Fruit fly (Drosophila melanogaster) whole organism, wandering third instar larva: ENCODE measurements around the gene COX8.

Experiments
- Abd-B ChIP-seq: fragments of >200 bp; optimal IDR thresholded peaks from 2 replicates; lab custom pipeline; 2017; ENCODE audit warnings: missing biosample characterization, missing genetic modification characterization
- CG32264 ChIP-seq: fragments of 200-800 bp; sonication (Bioruptor generic); optimal IDR thresholded peaks from 2 replicates; lab custom pipeline; 2016; ENCODE audit warnings: missing biosample characterization, missing genetic modification characterization
- CG9705 ChIP-seq: fragments of 200-800 bp; sonication (Bioruptor generic); optimal IDR thresholded peaks from 2 replicates; lab custom pipeline; 2018; ENCODE audit warnings: missing biosample characterization, mild to moderate bottlenecking, missing genetic modification characterization
- Dfd ChIP-seq: fragments of >200 bp; optimal IDR thresholded peaks from 2 replicates; lab custom pipeline; 2017; ENCODE audit warnings: missing biosample characterization, missing genetic modification characterization
- Dif ChIP-seq: fragments of 200-275, 200-300 bp; sonication (Bioruptor generic); optimal IDR thresholded peaks from 2 replicates; lab custom pipeline; 2018; ENCODE audit warnings: missing biosample characterization, missing genetic modification characterization; ENCODE audit not compliant: partially characterized antibody
- GATAd ChIP-seq: sonication (Bioruptor generic); optimal IDR thresholded peaks from 2 replicates; lab custom pipeline; 2016; ENCODE audit warnings: missing biosample characterization, missing genetic modification characterization
- HLH106 ChIP-seq: fragments of 200-800 bp; optimal IDR thresholded peaks from 3 replicates; lab custom pipeline; 2019; ENCODE audit warnings: missing biosample characterization, mild to moderate bottlenecking, missing genetic modification characterization, moderate library complexity
- Hnf4 ChIP-seq: fragments of 200-800 bp; sonication (Bioruptor generic); optimal IDR thresholded peaks from 2 replicates; lab custom pipeline; 2016; ENCODE audit warnings: missing biosample characterization, mild to moderate bottlenecking, missing genetic modification characterization
- Hr78 ChIP-seq: fragments of >200 bp; optimal IDR thresholded peaks from 2 replicates; lab custom pipeline; 2017; ENCODE audit warnings: missing biosample characterization, missing genetic modification characterization
- Hr83 ChIP-seq: fragments of 200-300 bp; sonication (Bioruptor generic); optimal IDR thresholded peaks from 2 replicates; lab custom pipeline; 2016; ENCODE audit warnings: missing biosample characterization, mild to moderate bottlenecking, missing genetic modification characterization, moderate library complexity; ENCODE audit not compliant: poor library complexity, severe bottlenecking
- Jra ChIP-seq: sonication (Bioruptor generic); optimal IDR thresholded peaks from 2 replicates; lab custom pipeline; 2016; ENCODE audit warnings: missing biosample characterization, missing genetic modification characterization
- Mio ChIP-seq: sonication (Bioruptor generic); optimal IDR thresholded peaks from 2 replicates; lab custom pipeline; 2016; ENCODE audit warnings: missing biosample characterization, missing genetic modification characterization
- Myc ChIP-seq: fragments of >200 bp; optimal IDR thresholded peaks from 2 replicates; lab custom pipeline; 2017
- N ChIP-seq: fragments of >200 bp; optimal IDR thresholded peaks from 2 replicates; lab custom pipeline; 2018; ENCODE audit warnings: missing biosample characterization, missing external identifiers, missing genetic modification characterization
- OdsH ChIP-seq: fragments of 200-800 bp; sonication (Bioruptor generic); optimal IDR thresholded peaks from 2 replicates; lab custom pipeline; 2016; ENCODE audit warnings: missing biosample characterization, mild to moderate bottlenecking, missing genetic modification characterization
- Rel ChIP-seq, 2 experiments: fragments of 200-800 bp; sonication (Bioruptor generic) in 1 of 2; optimal IDR thresholded peaks; 2 replicates in 1 of 2; 3 replicates in 1 of 2; lab custom pipeline; 2016 to 2019; ENCODE audit warnings: mild to moderate bottlenecking in 2 of 2, missing biosample characterization in 2 of 2, missing genetic modification characterization in 2 of 2, moderate library complexity in 1 of 2
- Sp1 ChIP-seq: fragments of 200-800 bp; sonication (Bioruptor generic); optimal IDR thresholded peaks from 3 replicates; lab custom pipeline; 2019; ENCODE audit warnings: missing biosample characterization, mild to moderate bottlenecking, missing genetic modification characterization, moderate library complexity
- Vsx2 ChIP-seq: fragments of 200-300, 225-300 bp; sonication (Bioruptor generic); optimal IDR thresholded peaks from 2 replicates; lab custom pipeline; 2018; ENCODE audit warnings: missing biosample characterization, missing genetic modification characterization; ENCODE audit not compliant: partially characterized antibody
- br ChIP-seq: fragments of 200-800 bp; sonication (Bioruptor generic); optimal IDR thresholded peaks from 2 replicates; lab custom pipeline; 2016; ENCODE audit warnings: missing biosample characterization, missing genetic modification characterization
- brk ChIP-seq: fragments of 200-800 bp; sonication (Bioruptor generic); optimal IDR thresholded peaks from 2 replicates; lab custom pipeline; 2016; ENCODE audit warnings: missing biosample characterization, mild to moderate bottlenecking, missing genetic modification characterization
- dl ChIP-seq, 2 experiments: fragments of 175-275, 200-275 bp in 1 of 2; fragments of 200-275 bp in 1 of 2; sonication (Bioruptor generic); optimal IDR thresholded peaks; lab custom pipeline; 2018; ENCODE audit warnings: mild to moderate bottlenecking in 2 of 2, missing biosample characterization in 2 of 2, missing genetic modification characterization in 2 of 2, moderate library complexity in 2 of 2; ENCODE audit not compliant: partially characterized antibody in 2 of 2, insufficient read depth in 1 of 2
- dmrt93B ChIP-seq: fragments of 200-800 bp; sonication (Bioruptor generic); optimal IDR thresholded peaks from 2 replicates; lab custom pipeline; 2018; ENCODE audit warnings: missing biosample characterization, mild to moderate bottlenecking, missing genetic modification characterization
- ey ChIP-seq: fragments of 200-800 bp; sonication (Bioruptor generic); optimal IDR thresholded peaks from 2 replicates; lab custom pipeline; 2016; ENCODE audit warnings: missing biosample characterization, missing genetic modification characterization
- foxo ChIP-seq, 2 experiments: fragments of 200-800 bp; sonication (Bioruptor generic); optimal IDR thresholded peaks; 2 replicates in 1 of 2; 3 replicates in 1 of 2; lab custom pipeline; 2016 to 2017; ENCODE audit warnings: missing biosample characterization in 2 of 2, missing genetic modification characterization in 2 of 2
- fru ChIP-seq: fragments of 200-800 bp; sonication (Bioruptor generic); optimal IDR thresholded peaks from 3 replicates; lab custom pipeline; 2016; ENCODE audit warnings: missing biosample characterization, mild to moderate bottlenecking, missing genetic modification characterization
- h ChIP-seq: fragments of 200-800 bp; sonication (Bioruptor generic); optimal IDR thresholded peaks from 3 replicates; lab custom pipeline; 2016; ENCODE audit warnings: missing biosample characterization, mild to moderate bottlenecking, missing genetic modification characterization
- jim ChIP-seq: fragments of 175-275, 200-325 bp; sonication (Bioruptor generic); optimal IDR thresholded peaks from 2 replicates; lab custom pipeline; 2016; ENCODE audit warnings: missing biosample characterization, mild to moderate bottlenecking, missing genetic modification characterization
- lola ChIP-seq: fragments of >200 bp; optimal IDR thresholded peaks from 2 replicates; lab custom pipeline; 2017; ENCODE audit warnings: missing biosample characterization, missing genetic modification characterization
- pan ChIP-seq: fragments of >200 bp; optimal IDR thresholded peaks from 2 replicates; lab custom pipeline; 2017
- psq ChIP-seq: fragments of 200-800 bp; sonication (Bioruptor generic); optimal IDR thresholded peaks from 3 replicates; lab custom pipeline; 2017; ENCODE audit warnings: missing biosample characterization, mild to moderate bottlenecking, missing genetic modification characterization, moderate library complexity
- rgr ChIP-seq: fragments of 200-800 bp; sonication (Bioruptor generic); optimal IDR thresholded peaks from 3 replicates; lab custom pipeline; 2016; ENCODE audit warnings: missing biosample characterization, mild to moderate bottlenecking, missing genetic modification characterization
- sv ChIP-seq: fragments of 200-800 bp; sonication (Bioruptor generic); optimal IDR thresholded peaks from 3 replicates; lab custom pipeline; 2016; ENCODE audit warnings: missing biosample characterization, missing genetic modification characterization
- usp ChIP-seq: fragments of >200 bp; optimal IDR thresholded peaks from 2 replicates; lab custom pipeline; 2017; ENCODE audit warnings: missing biosample characterization, missing genetic modification characterization
- woc ChIP-seq: sonication (Bioruptor generic); optimal IDR thresholded peaks from 2 replicates; lab custom pipeline; 2016; ENCODE audit warnings: missing biosample characterization, mild to moderate bottlenecking, missing genetic modification characterization

Gene COX8

dm6 chr3L:21507354-21507928 lies 31.8 kb downstream of the COX8 start, which contains the start of the genes Glg1 and M6 (continued):
- no peak for TF ChIP-seq Rel (GFP tag; optimal IDR thresholded peaks at IDR 0.05; lab: Kevin White, UChicago)
- TF ChIP-seq Rel (tag; optimal IDR thresholded peaks at IDR 0.05; lab: Kevin White, UChicago): no peak
- no peak for TF ChIP-seq Mio (GFP tag; lab: Kevin White, UChicago)
- peak; percentile 57 for TF ChIP-seq sv (GFP tag; lab: Kevin White, UChicago)
- TF ChIP-seq ey (GFP tag; lab: Kevin White, UChicago): peak; percentile 72
- TF ChIP-seq Sp1 (GFP tag; lab: Kevin White, UChicago): peak; percentile 57
- no peak for TF ChIP-seq Abd-B (GFP tag; lab: Kevin White, UChicago)
- TF ChIP-seq h (GFP tag; lab: Kevin White, UChicago): peak; percentile 82
- TF ChIP-seq psq (GFP tag; lab: Kevin White, UChicago): peak; percentile 59
- peak; percentile 73 for TF ChIP-seq fru (GFP tag; lab: Kevin White, UChicago)

DNA sequence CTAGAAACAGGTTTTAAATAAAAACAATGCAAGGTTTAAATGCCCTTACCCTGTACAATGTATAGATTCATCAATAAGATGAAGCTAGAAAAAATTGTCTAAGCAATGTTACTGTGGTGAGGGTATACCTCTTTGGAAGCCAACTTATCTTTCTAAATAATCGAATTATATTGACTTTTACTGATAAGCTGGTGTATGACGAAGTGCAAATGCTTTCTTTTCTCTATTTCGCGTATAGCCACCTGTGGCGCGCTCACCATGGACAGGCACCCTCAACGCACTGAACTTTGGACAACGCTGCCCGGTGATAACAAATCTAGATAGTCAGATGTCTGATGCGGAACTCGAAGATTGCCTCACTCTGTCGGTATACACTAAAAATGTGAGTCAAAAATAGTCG lies 37.3 kb downstream of the COX8 start:
- TF ChIP-seq h (GFP tag; lab: Kevin White, UChicago) (peak; percentile 30), Dfd (GFP tag; lab: Kevin White, UChicago) (no peak), foxo (GFP tag; optimal IDR thresholded peaks at IDR 0.05; lab: Kevin White, UChicago) (peak in 1 of 2 experiments; percentile 34), lola (GFP tag; lab: Kevin White, UChicago) (no peak), Hnf4 (peak; percentile 55), Abd-B (GFP tag; lab: Kevin White, UChicago) (no peak), OdsH (GFP tag; lab: Kevin White, UChicago) (peak; percentile 8), rgr (GFP tag; lab: Kevin White, UChicago) (peak; percentile 30), fru (GFP tag; lab: Kevin White, UChicago) (peak; percentile 54), woc (peak; percentile 0), ey (GFP tag; lab: Kevin White, UChicago) (no peak)

DNA sequence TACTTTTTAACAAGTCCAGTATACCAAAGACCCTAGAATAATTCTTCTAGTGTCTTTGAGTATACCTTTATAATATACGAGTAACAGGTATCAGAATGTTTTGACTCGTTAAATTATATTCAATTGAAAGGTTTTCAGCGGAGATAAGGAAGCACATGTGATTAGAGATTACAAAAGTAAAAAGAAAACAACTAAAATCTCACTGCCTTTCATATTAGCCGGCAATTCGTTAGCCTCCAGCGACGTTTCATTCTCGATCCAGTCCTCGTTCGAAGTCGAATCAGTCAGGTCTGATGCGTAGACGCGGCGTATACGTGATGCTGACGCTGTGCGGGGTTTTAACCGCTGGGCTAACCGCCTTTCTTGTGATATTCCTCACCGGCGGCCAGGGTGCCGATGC lies 38.1 kb downstream of the COX8 start, which contains the start of gene Est-Q:
Gene Est-Q, plus strand, starts transcription at position 250 of the 400 bp plus-strand sequence.
- TF ChIP-seq Myc: no peak
- no peak for TF ChIP-seq pan (lab: Kevin White, UChicago)
- TF ChIP-seq foxo (GFP tag; optimal IDR thresholded peaks at IDR 0.05; lab: Kevin White, UChicago): no peak
- TF ChIP-seq sv (GFP tag; lab: Kevin White, UChicago): no peak
- no peak for TF ChIP-seq Hr83 (GFP tag; lab: Kevin White, UChicago)
- no peak for TF ChIP-seq Jra (GFP tag; lab: Kevin White, UChicago)
- no peak for TF ChIP-seq dmrt93B (GFP tag; lab: Kevin White, UChicago)

DNA sequence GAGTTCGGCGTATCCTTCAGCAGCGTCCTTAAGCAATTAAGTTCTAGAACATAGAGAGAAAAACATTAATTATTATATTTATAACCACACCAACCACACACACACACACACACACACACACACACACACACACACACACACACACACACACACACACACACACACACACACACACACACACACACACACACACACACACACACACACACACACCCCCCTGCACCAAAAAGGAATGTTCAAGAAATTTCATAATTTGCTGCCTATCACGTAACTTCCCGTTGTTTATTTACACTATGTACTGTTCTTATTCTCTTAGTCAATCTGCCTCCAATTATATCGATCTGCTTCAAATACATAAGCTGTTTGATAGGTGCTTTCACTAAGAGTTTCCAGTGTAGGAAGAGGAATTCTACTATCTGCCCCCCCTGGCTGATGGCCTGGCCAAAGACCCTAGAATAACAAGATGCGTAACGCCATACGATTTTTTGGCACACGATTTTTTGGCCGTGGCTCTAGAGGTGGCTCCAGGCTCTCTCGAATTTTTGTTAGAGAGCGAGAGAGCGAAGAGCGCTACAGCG lies 40.7 kb downstream of the COX8 start:
- peak; percentile 14 for TF ChIP-seq N

DNA sequence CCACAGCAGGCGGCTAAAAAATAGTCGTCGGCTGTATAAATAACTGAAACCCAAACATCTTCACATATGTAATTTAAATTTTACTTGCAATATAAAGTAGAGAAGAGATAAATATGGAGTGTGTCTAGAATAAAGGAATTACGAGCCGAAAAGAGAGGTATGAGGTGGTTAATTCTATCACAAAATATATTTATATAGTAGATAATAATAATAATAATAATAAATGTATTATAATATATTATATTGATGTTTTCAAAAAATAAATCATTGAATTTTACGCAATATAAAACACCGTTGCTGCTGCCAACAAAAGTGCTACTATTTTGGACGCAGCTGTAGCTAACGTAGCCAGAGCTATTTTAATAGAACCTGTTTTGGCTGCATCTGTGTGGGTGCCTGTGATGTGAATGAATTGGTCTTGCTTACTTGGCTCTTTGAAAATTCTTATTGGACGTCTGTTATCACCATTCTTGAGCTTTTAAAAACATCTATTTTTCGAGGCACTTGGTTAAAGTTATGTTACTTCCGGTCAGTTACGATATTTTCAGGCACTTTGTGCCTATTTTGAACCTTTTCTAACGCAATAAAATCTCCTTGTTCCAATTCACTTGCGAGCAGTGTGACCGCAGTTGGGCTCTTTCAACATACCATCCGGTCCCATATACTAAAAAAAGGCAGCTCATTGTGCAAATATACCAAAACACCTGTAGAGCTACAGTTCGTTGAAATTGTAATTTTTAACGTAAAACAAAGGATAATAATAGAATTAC lies 42.2 kb downstream of the COX8 start, which contains the start of gene Hr78:
Gene Hr78, minus strand, starts transcription at position 630 of the 770 bp plus-strand sequence.
- TF ChIP-seq lola (GFP tag; lab: Kevin White, UChicago) (no peak), pan (lab: Kevin White, UChicago) (no peak), dmrt93B (GFP tag; lab: Kevin White, UChicago) (peak; percentile 63), usp (GFP tag; lab: Kevin White, UChicago) (no peak), Myc (no peak), fru (GFP tag; lab: Kevin White, UChicago) (peak; percentile 64), Hr78 (GFP tag; lab: Kevin White, UChicago) (no peak), Sp1 (GFP tag; lab: Kevin White, UChicago) (peak; percentile 74), CG32264 (GFP tag; lab: Kevin White, UChicago) (peak; percentile 15), N (no peak), Mio (GFP tag; lab: Kevin White, UChicago) (no peak), br (GFP tag; lab: Kevin White, UChicago) (peak; percentile 34), Dif (peak; percentile 4), h (GFP tag; lab: Kevin White, UChicago) (peak; percentile 40), Hnf4 (peak; percentile 3), ey (GFP tag; lab: Kevin White, UChicago) (peak; percentile 47), rgr (GFP tag; lab: Kevin White, UChicago) (peak; percentile 74), OdsH (GFP tag; lab: Kevin White, UChicago) (peak; percentile 77), Rel (GFP tag; optimal IDR thresholded peaks at IDR 0.05; lab: Kevin White, UChicago) (peak; percentile 5), Rel (tag; optimal IDR thresholded peaks at IDR 0.05; lab: Kevin White, UChicago) (peak; percentile 14), jim (GFP tag; lab: Kevin White, UChicago) (no peak), brk (peak; percentile 46), Vsx2 (GFP tag; lab: Kevin White, UChicago) (no peak), Hr83 (GFP tag; lab: Kevin White, UChicago) (peak; percentile 84), CG9705 (GFP tag; lab: Kevin White, UChicago) (no peak), Abd-B (GFP tag; lab: Kevin White, UChicago) (no peak), Dfd (GFP tag; lab: Kevin White, UChicago) (no peak), Jra (GFP tag; lab: Kevin White, UChicago) (peak; percentile 19), woc (peak; percentile 42), dl (GFP tag; optimal IDR thresholded peaks at IDR 0.05; lab: Kevin White, UChicago; ENCODE audit: insufficient read depth in 1 of 2, partially characterized antibody in 2 of 2) (no peak), psq (GFP tag; lab: Kevin White, UChicago) (peak; percentile 77), GATAd (GFP tag; lab: Kevin White, UChicago) (no peak), HLH106 (tag; lab: Kevin White, UChicago) (peak; percentile 78)
